Worm (Caenorhabditis elegans) whole organism, L2 larva: Measurements from ENCODE around the gene C49F5.7.

Experiments
- C34F6.9 ChIP-seq: fragments of 150-350 bp; optimal IDR thresholded peaks from 2 replicates; lab custom pipeline; 2014; ENCODE audit warnings: missing biosample characterization, missing genetic modification characterization
- ama-1 ChIP-seq: fragments of 150-350 bp; optimal IDR thresholded peaks from 2 replicates; lab custom pipeline; 2018; ENCODE audit warnings: inconsistent platforms
- egl-27 ChIP-seq: sonication (generic microtip); optimal IDR thresholded peaks from 3 replicates; lab custom pipeline; 2017; ENCODE audit warnings: missing biosample characterization, missing genetic modification reagents, missing genetic modification characterization
- mab-5 ChIP-seq: fragments of 150-350 bp; optimal IDR thresholded peaks from 2 replicates; lab custom pipeline; 2014; ENCODE audit warnings: missing biosample characterization, missing genetic modification characterization
- mbf-1 ChIP-seq: sonication (generic microtip); optimal IDR thresholded peaks from 2 replicates; lab custom pipeline; 2017; ENCODE audit warnings: missing biosample characterization, missing genetic modification characterization
- mdl-1 ChIP-seq, 2 experiments: fragments of 150-350 bp in 1 of 2; sonication (generic microtip) in 1 of 2; optimal IDR thresholded peaks; 2 replicates each; lab custom pipeline; 2017; ENCODE audit warnings: missing biosample characterization in 2 of 2, missing genetic modification characterization in 2 of 2
- nhr-11 ChIP-seq: fragments of 150-350 bp; optimal IDR thresholded peaks from 2 replicates; lab custom pipeline; 2014; ENCODE audit warnings: missing biosample characterization, missing genetic modification characterization
- sma-3 ChIP-seq: sonication (generic microtip); optimal IDR thresholded peaks from 2 replicates; lab custom pipeline; 2016; ENCODE audit warnings: missing genetic modification reagents, missing genetic modification characterization, missing compliant biosample characterization
- unc-39 ChIP-seq: fragments of 150-350 bp; optimal IDR thresholded peaks from 2 replicates; lab custom pipeline; 2014; ENCODE audit warnings: missing biosample characterization, missing genetic modification characterization
- unc-62 ChIP-seq: fragments of 150-350 bp; optimal IDR thresholded peaks from 2 replicates; lab custom pipeline; 2014; ENCODE audit warnings: missing biosample characterization, missing genetic modification reagents, missing genetic modification characterization
- zag-1 ChIP-seq: fragments of 150-350 bp; optimal IDR thresholded peaks from 2 replicates; lab custom pipeline; 2014; ENCODE audit warnings: missing biosample characterization, missing genetic modification characterization
- ztf-11 ChIP-seq: sonication (generic microtip); optimal IDR thresholded peaks from 2 replicates; lab custom pipeline; 2017; ENCODE audit warnings: missing biosample characterization, missing genetic modification characterization

ce11 chrX:12003969-12004368 lies 9.4 kb downstream of the C49F5.7 start:
- TF ChIP-seq zag-1 (no peak), C34F6.9 (no peak), unc-39 (tag; lab: Kevin White, UChicago) (no peak), mdl-1 (tag; optimal IDR thresholded peaks at IDR 0.05; lab: Kevin White, UChicago) (no peak), nhr-11 (tag; lab: Kevin White, UChicago) (no peak), ztf-11 (tag; lab: Kevin White, UChicago) (no peak), ama-1 (no peak), mbf-1 (no peak), unc-62 (no peak), sma-3 (GFP tag; lab: Kevin White, UChicago) (no peak), egl-27 (tag; lab: Kevin White, UChicago) (no peak), mab-5 (tag; lab: Kevin White, UChicago) (no peak)
